Worm (Caenorhabditis elegans) whole organism, early embryonic: ENCODE measurements around the gene C42D8.9.

ENCODE experiments used
- ama-1 ChIP-seq: fragments of 150-350 bp; optimal IDR thresholded peaks from 2 replicates; lab custom pipeline; 2014
- ceh-36 ChIP-seq: sonication (generic microtip); optimal IDR thresholded peaks from 2 replicates; lab custom pipeline; 2016; ENCODE audit warnings: missing genetic modification characterization, inconsistent platforms, missing compliant biosample characterization
- hmg-4 ChIP-seq: fragments of 200-800 bp; sonication (Bioruptor generic); optimal IDR thresholded peaks from 2 replicates; lab custom pipeline; 2018; ENCODE audit warnings: mild to moderate bottlenecking, missing genetic modification characterization, missing compliant biosample characterization
- pes-1 ChIP-seq: fragments of 200-800 bp; sonication (Bioruptor generic); IDR thresholded peaks from 2 replicates; pipeline ENCODE4 v1.3.6; 2022; ENCODE audit warnings: missing genetic modification reagents, missing genetic modification characterization, missing compliant biosample characterization

- TF ChIP-seq ama-1 (lab: Kevin White, UChicago) (no peak), pes-1 (GFP tag; lab: Robert Waterston, UW) (no peak), hmg-4 (GFP tag; lab: Kevin White, UChicago) (no peak), ceh-36 (tag; lab: Kevin White, UChicago) (no peak)
These were observed 14.9 kb upstream of the C42D8.9 start for ce11 chrX:5121789-5122188.
